Worm (Caenorhabditis elegans): ENCODE data around the gene lin-56.

DNA sequence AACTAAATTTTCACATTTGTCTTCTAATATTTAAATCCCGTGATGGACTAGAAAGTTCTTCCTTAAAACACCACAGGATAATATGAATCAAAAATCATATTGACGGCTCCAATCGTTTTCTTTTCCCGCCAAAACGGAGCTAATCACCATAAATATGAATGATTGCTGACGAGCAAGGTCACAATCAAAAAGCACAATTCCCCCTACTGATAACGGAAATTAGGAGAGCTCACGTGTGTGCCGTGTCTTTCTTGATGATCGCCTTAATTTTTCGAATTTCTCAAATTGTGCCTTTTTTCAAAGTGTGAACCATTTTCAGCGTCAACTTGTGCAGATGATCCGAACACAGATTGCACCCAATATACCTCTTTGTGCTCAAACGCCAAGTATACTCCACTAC lies 5.9 kb upstream of the lin-56 start:
- no peak for TF ChIP-seq lir-1 (GFP tag; conservative IDR thresholded peaks at IDR 0.05)
- no peak for TF ChIP-seq ZK185.1 (tag; optimal IDR thresholded peaks at IDR 0.05; ENCODE audit: poor library complexity, severe bottlenecking)
- TF ChIP-seq nfya-1 (tag; optimal IDR thresholded peaks at IDR 0.05; ENCODE audit: borderline replicate concordance, insufficient read depth), result no peak
- no peak for TF ChIP-seq atf-7 (tag; optimal IDR thresholded peaks at IDR 0.05)
- TF ChIP-seq lin-54 (GFP tag; optimal IDR thresholded peaks at IDR 0.05), result no peak

Data from whole organism, young adult.